Fruit fly (Drosophila melanogaster): Measurements from ENCODE around the gene CG8578.

CG8578 gene

dm6 chrX:15814485-15814884 lies 29.8 kb upstream of the CG8578 start:
- TF ChIP-seq Sox15 (GFP tag; optimal IDR thresholded peaks at IDR 0.05) (no peak), CG8632 (GFP tag; optimal IDR thresholded peaks at IDR 0.05) (no peak), Eip93F (GFP tag; optimal IDR thresholded peaks at IDR 0.05) (no peak), dac (GFP tag; optimal IDR thresholded peaks at IDR 0.05) (no peak), fkh (GFP tag; optimal IDR thresholded peaks at IDR 0.05) (no peak), CG31627 (GFP tag; optimal IDR thresholded peaks at IDR 0.05) (no peak), CG7368 (GFP tag; optimal IDR thresholded peaks at IDR 0.05) (no peak), CG6163 (GFP tag; IDR thresholded peaks at IDR 0.05) (no peak), Eip75B (GFP tag; optimal IDR thresholded peaks at IDR 0.05) (no peak), CG15336 (GFP tag; IDR thresholded peaks at IDR 0.05) (no peak), Sox102F (GFP tag; optimal IDR thresholded peaks at IDR 0.05) (no peak)

DNA sequence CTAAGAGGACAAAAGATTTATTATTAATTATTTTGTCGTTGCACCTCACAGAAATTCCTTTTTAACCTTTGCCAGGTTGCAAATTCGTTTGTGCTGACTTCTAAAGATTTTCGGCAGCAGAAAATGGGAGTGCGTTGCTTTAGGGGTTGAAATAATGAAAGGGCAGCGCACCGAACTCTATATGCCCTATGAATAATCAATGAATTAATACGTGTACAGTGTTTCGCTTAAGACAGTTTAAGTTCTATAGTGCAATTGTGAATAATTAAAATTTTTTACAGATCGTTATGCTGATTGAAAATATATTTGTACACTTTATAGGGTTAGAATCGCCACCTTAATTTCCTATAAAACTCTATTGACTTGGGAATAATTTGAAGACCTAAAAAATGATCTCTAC lies 28.1 kb upstream of the CG8578 start:
- TF ChIP-seq eg (GFP tag; IDR thresholded peaks at IDR 0.05) (no peak), Eip78C (GFP tag) (peak; percentile 19)

dm6 chrX:15816905-15817304 lies 27.4 kb upstream of the CG8578 start:
- TF ChIP-seq CG8632 (GFP tag; optimal IDR thresholded peaks at IDR 0.05) (no peak), Eip93F (GFP tag; optimal IDR thresholded peaks at IDR 0.05) (no peak), Blimp-1 (GFP tag; optimal IDR thresholded peaks at IDR 0.05) (no peak), OdsH (GFP tag; optimal IDR thresholded peaks at IDR 0.05) (no peak)

dm6 chrX:15817823-15818222 lies 26.5 kb upstream of the CG8578 start:
- TF ChIP-seq CG11294 (GFP tag; IDR thresholded peaks at IDR 0.05) = no peak
- no peak for TF ChIP-seq Hr39 (GFP tag; optimal IDR thresholded peaks at IDR 0.05)
- no peak for TF ChIP-seq CG3919 (GFP tag; optimal IDR thresholded peaks at IDR 0.05)
- no peak for TF ChIP-seq CG6808 (GFP tag; optimal IDR thresholded peaks at IDR 0.05)
- no peak for TF ChIP-seq lz (GFP tag; optimal IDR thresholded peaks at IDR 0.05)
- TF ChIP-seq Blimp-1 (GFP tag; optimal IDR thresholded peaks at IDR 0.05) = no peak
- TF ChIP-seq CG10631 (GFP tag; optimal IDR thresholded peaks at IDR 0.05) = no peak
- no peak for TF ChIP-seq ss (GFP tag; optimal IDR thresholded peaks at IDR 0.05)
- TF ChIP-seq Eip75B (GFP tag; optimal IDR thresholded peaks at IDR 0.05) = no peak
- TF ChIP-seq Hr38 (GFP tag; optimal IDR thresholded peaks at IDR 0.05) = no peak

DNA sequence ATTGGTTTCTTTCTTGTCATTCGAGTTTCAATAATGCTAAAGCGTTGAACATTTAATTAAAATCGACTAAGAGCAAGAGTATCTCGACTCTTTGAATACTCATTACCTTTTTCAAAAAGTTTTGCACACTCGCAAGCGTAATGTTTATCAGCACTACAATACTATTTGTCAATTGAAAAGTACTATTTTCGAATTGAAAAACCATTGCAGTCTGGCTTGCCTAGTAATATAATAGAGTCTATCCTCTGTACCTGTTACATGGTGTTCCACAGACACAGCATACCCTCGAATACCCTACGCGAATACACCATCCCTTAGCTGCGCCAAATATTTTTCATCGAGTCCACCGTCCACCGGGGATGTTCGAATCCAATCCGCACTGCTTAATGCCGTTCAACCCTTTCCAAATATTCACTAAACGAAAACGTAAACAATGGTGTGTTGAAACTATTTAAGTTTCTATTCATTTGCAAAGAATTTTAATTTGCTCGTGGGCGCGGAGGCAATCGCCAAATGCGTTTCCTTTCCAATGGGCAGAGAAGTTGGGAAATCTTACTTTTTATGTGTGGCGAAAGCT lies 25.6 kb upstream of the CG8578 start:
- TF ChIP-seq Eip78C (GFP tag) (peak; percentile 74), esn (GFP tag; optimal IDR thresholded peaks at IDR 0.05) (peak; percentile 25), CG1621 (tag; optimal IDR thresholded peaks at IDR 0.05) (no peak)

DNA sequence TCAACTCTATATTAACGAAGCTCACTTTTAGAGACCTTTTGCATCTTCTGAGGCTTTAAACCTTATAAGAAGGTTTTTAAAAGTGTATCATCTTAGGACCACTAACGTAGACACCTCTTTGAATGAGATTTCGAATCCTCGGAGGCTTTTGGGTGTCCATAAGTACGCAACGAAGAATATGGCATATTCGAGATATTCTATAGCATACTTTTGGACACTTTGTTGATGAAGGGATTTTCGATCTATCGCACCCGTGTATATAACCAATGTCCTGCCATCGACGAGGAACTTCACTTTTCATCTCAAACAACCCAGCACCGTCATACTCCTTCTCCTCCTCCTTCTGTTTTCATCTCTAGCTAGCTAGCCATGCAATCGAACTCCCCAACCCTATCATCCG lies 21.9 kb upstream of the CG8578 start:
- no peak for TF ChIP-seq pdm3 (GFP tag; optimal IDR thresholded peaks at IDR 0.05)
- no peak for TF ChIP-seq CG3919 (GFP tag; optimal IDR thresholded peaks at IDR 0.05)
- no peak for TF ChIP-seq CG32006 (GFP tag; optimal IDR thresholded peaks at IDR 0.05)
- no peak for TF ChIP-seq CG10669 (GFP tag; optimal IDR thresholded peaks at IDR 0.05)
- TF ChIP-seq svp (GFP tag) = no peak
- no peak for TF ChIP-seq Ets96B (tag; optimal IDR thresholded peaks at IDR 0.05)
- TF ChIP-seq Ets21C (GFP tag; optimal IDR thresholded peaks at IDR 0.05) = no peak
- TF ChIP-seq CG16779 (tag; optimal IDR thresholded peaks at IDR 0.05) = no peak
- TF ChIP-seq Eip75B (GFP tag; optimal IDR thresholded peaks at IDR 0.05) = no peak
- TF ChIP-seq net (GFP tag; optimal IDR thresholded peaks at IDR 0.05) = no peak
- TF ChIP-seq spab (GFP tag; optimal IDR thresholded peaks at IDR 0.05) = no peak
- TF ChIP-seq fkh (GFP tag; optimal IDR thresholded peaks at IDR 0.05) = no peak
- TF ChIP-seq CG3032 (tag; optimal IDR thresholded peaks at IDR 0.05) = no peak

Measured in whole organism, prepupa.